Worm (Caenorhabditis elegans) whole organism, L1 larva: ENCODE measurements around the gene nhr-268.
"Not testable (repeated sequence)": the region's sequence is repeated elsewhere in the genome, so short reads cannot be mapped to it uniquely, and the experiment has no call there.

ENCODE experiments used
- Y116A8C.19 ChIP-seq: sonication (generic microtip); optimal IDR thresholded peaks from 2 replicates; lab custom pipeline; 2016; ENCODE audit warnings: missing compliant biosample characterization, missing genetic modification characterization, borderline replicate concordance
- ceh-8 ChIP-seq: fragments of 200-800 bp; sonication (Bioruptor generic); optimal IDR thresholded peaks from 2 replicates; lab custom pipeline; 2018; ENCODE audit warnings: mild to moderate bottlenecking, missing genetic modification characterization, moderate library complexity, missing compliant biosample characterization
- efl-1 ChIP-seq, 4 experiments: fragments of 150-350 bp; optimal IDR thresholded peaks in 3 of 4; peaks in 1 of 4; 1 replicate in 1 of 4; 2 replicates in 3 of 4; lab custom pipeline; 2014; ENCODE audit warnings: missing biosample characterization in 2 of 4, missing genetic modification characterization in 2 of 4, missing genetic modification reagents in 2 of 4
- egl-27 ChIP-seq, 2 experiments: fragments of 150-350 bp in 1 of 2; sonication (generic microtip); optimal IDR thresholded peaks; 3 replicates each; lab custom pipeline; 2017 to 2018; ENCODE audit warnings: missing biosample characterization in 2 of 2, missing genetic modification characterization in 2 of 2, missing genetic modification reagents in 2 of 2
- elt-3 ChIP-seq, 6 experiments: fragments of 150-350 bp in 1 of 6; sonication (generic microtip); optimal IDR thresholded peaks; 2 replicates each; lab custom pipeline; 2017 to 2018; ENCODE audit warnings: missing biosample characterization in 6 of 6, missing genetic modification characterization in 6 of 6, inconsistent platforms in 1 of 6
- fkh-8 ChIP-seq: sonication (generic microtip); optimal IDR thresholded peaks from 2 replicates; lab custom pipeline; 2016; ENCODE audit warnings: mild to moderate bottlenecking, missing genetic modification characterization, missing compliant biosample characterization
- hpl-2 ChIP-seq: fragments of 150-350 bp; optimal IDR thresholded peaks from 2 replicates; lab custom pipeline; 2014; ENCODE audit warnings: missing biosample characterization, missing genetic modification reagents, missing genetic modification characterization
- lin-13 ChIP-seq: fragments of 150-350 bp; optimal IDR thresholded peaks from 2 replicates; lab custom pipeline; 2014; ENCODE audit warnings: missing biosample characterization, missing genetic modification reagents, missing genetic modification characterization
- lin-14 ChIP-seq: fragments of 200-800 bp; sonication (Bioruptor generic); optimal IDR thresholded peaks from 2 replicates; lab custom pipeline; 2018; ENCODE audit warnings: mild to moderate bottlenecking, missing genetic modification characterization, moderate library complexity, missing compliant biosample characterization
- lin-15B ChIP-seq: fragments of 150-350 bp; sonication (generic microtip); optimal IDR thresholded peaks from 3 replicates; lab custom pipeline; 2014; ENCODE audit warnings: missing biosample characterization, missing genetic modification characterization
- lin-35 ChIP-seq, 2 experiments: fragments of 150-350 bp; optimal IDR thresholded peaks; 2 replicates each; lab custom pipeline; 2014; ENCODE audit warnings: missing biosample characterization in 2 of 2, missing genetic modification characterization in 2 of 2, missing genetic modification reagents in 2 of 2
- lir-3 ChIP-seq: sonication (generic microtip); optimal IDR thresholded peaks from 2 replicates; lab custom pipeline; 2016; ENCODE audit warnings: mild to moderate bottlenecking, missing genetic modification characterization, moderate library complexity, missing compliant biosample characterization; ENCODE audit not compliant: poor library complexity
- mdl-1 ChIP-seq, 2 experiments: fragments of 150-350 bp; optimal IDR thresholded peaks; 2 replicates each; lab custom pipeline; 2014 to 2017; ENCODE audit warnings: missing biosample characterization in 2 of 2, missing genetic modification characterization in 2 of 2, inconsistent platforms in 1 of 2
- mef-2 ChIP-seq: fragments of 150-350 bp; optimal IDR thresholded peaks from 2 replicates; lab custom pipeline; 2014; ENCODE audit warnings: missing biosample characterization, missing genetic modification characterization
- mep-1 ChIP-seq: fragments of 150-350 bp; optimal IDR thresholded peaks from 2 replicates; lab custom pipeline; 2014; ENCODE audit warnings: missing biosample characterization, missing genetic modification characterization
- nhr-237 ChIP-seq: fragments of 150-350 bp; optimal IDR thresholded peaks from 2 replicates; lab custom pipeline; 2014; ENCODE audit warnings: missing biosample characterization, missing genetic modification characterization
- nhr-28 ChIP-seq: fragments of 150-350 bp; optimal IDR thresholded peaks from 2 replicates; lab custom pipeline; 2014; ENCODE audit warnings: missing biosample characterization, missing genetic modification characterization
- nhr-76 ChIP-seq: sonication (generic microtip); optimal IDR thresholded peaks from 2 replicates; lab custom pipeline; 2017; ENCODE audit warnings: missing biosample characterization, missing genetic modification characterization
- nhr-84 ChIP-seq: sonication (generic microtip); optimal IDR thresholded peaks from 2 replicates; lab custom pipeline; 2017; ENCODE audit warnings: missing biosample characterization, missing genetic modification characterization
- nhr-85 ChIP-seq: sonication (generic microtip); peaks from one replicate; lab custom pipeline; 2016; ENCODE audit warnings: missing genetic modification characterization, inconsistent platforms, missing compliant biosample characterization
- pag-3 ChIP-seq: sonication (generic microtip); optimal IDR thresholded peaks from 2 replicates; lab custom pipeline; 2017; ENCODE audit warnings: missing genetic modification characterization, mild to moderate bottlenecking, missing compliant biosample characterization, antibody characterized with exemption, borderline replicate concordance; ENCODE audit not compliant: insufficient read depth
- skn-1 ChIP-seq: fragments of 150-350 bp; optimal IDR thresholded peaks from 2 replicates; lab custom pipeline; 2014; ENCODE audit warnings: missing biosample characterization, missing genetic modification characterization
- snpc-4 ChIP-seq: fragments of 150-350 bp; optimal IDR thresholded peaks from 2 replicates; lab custom pipeline; 2014; ENCODE audit warnings: missing biosample characterization, missing genetic modification characterization
- sox-4 ChIP-seq: sonication (generic microtip); optimal IDR thresholded peaks from 2 replicates; lab custom pipeline; 2016; ENCODE audit warnings: missing genetic modification characterization, missing compliant biosample characterization
- swsn-7 ChIP-seq: sonication (generic microtip); optimal IDR thresholded peaks from 2 replicates; lab custom pipeline; 2016; ENCODE audit warnings: missing genetic modification characterization, missing compliant biosample characterization
- zag-1 ChIP-seq: fragments of 150-350 bp; optimal IDR thresholded peaks from 2 replicates; lab custom pipeline; 2014; ENCODE audit warnings: missing biosample characterization, missing genetic modification characterization

nhr-268 gene

DNA sequence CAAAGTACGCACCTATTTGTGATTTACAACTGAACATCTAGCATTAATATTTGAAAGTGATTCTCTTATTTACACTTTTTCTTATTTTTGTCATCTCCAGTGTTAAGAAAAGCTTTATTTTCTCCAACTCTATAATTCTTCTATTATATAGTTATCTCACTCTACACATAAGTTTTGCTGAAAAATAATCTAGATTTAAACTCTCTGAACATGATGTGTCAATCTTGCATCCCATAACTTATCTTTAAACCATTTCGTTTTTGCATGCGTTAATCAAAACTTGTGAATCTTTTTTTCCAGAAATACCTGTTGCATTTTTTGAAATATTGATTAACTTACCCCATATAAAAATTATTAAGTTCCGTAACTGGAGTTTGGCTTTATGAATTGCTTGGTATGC, at the start of gene nhr-268:
TSS of gene nhr-268 (plus strand) at position 301 of the 400 bp plus-strand sequence.
- TF ChIP-seq nhr-28 (tag; lab: Kevin White, UChicago) (no peak), skn-1 (tag; lab: Kevin White, UChicago) (no peak), efl-1 (optimal IDR thresholded peaks at IDR 0.05; lab: Kevin White, UChicago) (no peak), efl-1 (GFP tag; optimal IDR thresholded peaks at IDR 0.05 in 1 of 2; lab: Kevin White, UChicago) (no peak), lin-13 (GFP tag; lab: Kevin White, UChicago) (no peak)

DNA sequence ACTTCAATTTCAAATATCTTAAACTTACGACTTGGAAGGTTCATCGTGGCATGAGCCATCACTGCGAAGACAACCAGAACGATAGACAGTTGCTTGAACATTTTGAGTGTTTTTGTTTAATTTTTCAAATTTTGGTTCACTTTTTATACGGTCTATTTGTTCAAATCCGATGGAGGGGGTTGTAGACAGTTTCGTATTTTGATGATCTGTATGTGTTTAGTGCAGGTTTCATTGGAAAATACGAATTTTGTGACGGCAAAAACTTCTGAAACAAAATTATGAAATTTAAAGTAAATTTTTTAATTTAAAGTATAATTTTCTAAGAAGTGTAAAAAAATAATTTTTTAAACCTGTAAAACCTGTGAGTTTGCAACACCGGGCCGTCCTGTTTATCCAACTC, 46.9 kb upstream of the nhr-268 start, which contains the start of gene C55A1.4:
TSS of gene C55A1.4 (minus strand) at position 101 of the 400 bp plus-strand sequence.
- TF ChIP-seq hpl-2 (GFP tag; lab: Kevin White, UChicago); swsn-7 (tag; lab: Kevin White, UChicago); Y116A8C.19 (tag; lab: Kevin White, UChicago): not testable (repeated sequence)

DNA sequence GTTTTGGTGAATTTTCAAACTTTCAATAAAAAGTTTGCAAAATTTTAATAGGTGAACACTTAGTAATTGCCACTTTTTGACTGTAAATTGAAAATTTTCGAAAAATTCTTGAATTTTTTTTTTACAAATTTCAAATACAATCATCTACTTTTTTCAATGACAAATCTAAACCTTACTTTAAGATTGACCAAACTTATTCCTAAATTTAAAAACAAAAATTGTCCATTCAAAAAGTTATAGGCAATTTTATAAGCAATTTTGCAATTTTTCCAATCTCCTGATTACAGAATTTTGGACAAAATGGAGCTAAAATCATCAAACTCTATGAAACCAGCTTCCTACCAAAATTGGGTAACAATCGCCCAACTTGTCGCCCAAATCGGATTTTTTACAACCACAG, 45.5 kb upstream of the nhr-268 start, which contains the start of gene str-23:
TSS of gene str-23 (plus strand) at position 301 of the 400 bp plus-strand sequence.
- no peak for TF ChIP-seq lin-13 (GFP tag; lab: Kevin White, UChicago)
- TF ChIP-seq nhr-85 (tag; lab: Kevin White, UChicago), result no peak
- no peak for TF ChIP-seq mdl-1 (tag; optimal IDR thresholded peaks at IDR 0.05; lab: Kevin White, UChicago)
- no peak for TF ChIP-seq nhr-84 (tag; lab: Kevin White, UChicago)
- no peak for TF ChIP-seq lin-35 (GFP tag; optimal IDR thresholded peaks at IDR 0.05; lab: Kevin White, UChicago)
- no peak for TF ChIP-seq mep-1 (tag; lab: Kevin White, UChicago)

DNA sequence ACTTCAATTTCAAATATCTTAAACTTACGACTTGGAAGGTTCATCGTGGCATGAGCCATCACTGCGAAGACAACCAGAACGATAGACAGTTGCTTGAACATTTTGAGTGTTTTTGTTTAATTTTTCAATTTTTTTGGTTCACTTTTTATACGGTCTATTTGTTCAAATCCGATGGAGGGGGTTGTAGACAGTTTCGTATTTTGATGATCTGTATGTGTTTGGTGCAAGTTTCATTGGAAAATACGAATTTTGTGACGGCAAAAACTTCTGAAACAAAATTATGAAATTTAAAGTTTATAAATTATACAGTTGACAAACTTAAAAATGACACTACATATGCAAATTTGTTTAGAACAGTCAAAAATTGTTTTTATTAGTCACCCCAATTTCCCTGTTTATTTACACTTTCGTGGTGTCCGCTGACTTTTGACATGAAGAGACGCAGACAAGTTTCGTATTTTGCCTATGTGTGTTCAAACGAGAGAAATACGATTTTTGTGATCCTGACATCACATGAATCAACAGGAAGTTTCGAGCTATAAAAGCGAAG, 42.4 kb upstream of the nhr-268 start, which contains the start of the genes C55A1.7 and C55A1.6:
TSS of gene C55A1.7 (minus strand) at position 101 of the 550 bp plus-strand sequence.
TSS of gene C55A1.6 (plus strand) at position 500 of the 550 bp plus-strand sequence.
- not testable (repeated sequence) for TF ChIP-seq lin-15B (tag; lab: Kevin White, UChicago); elt-3 (tag; optimal IDR thresholded peaks at IDR 0.05; lab: Kevin White, UChicago); lin-35 (GFP tag; optimal IDR thresholded peaks at IDR 0.05; lab: Kevin White, UChicago)

DNA sequence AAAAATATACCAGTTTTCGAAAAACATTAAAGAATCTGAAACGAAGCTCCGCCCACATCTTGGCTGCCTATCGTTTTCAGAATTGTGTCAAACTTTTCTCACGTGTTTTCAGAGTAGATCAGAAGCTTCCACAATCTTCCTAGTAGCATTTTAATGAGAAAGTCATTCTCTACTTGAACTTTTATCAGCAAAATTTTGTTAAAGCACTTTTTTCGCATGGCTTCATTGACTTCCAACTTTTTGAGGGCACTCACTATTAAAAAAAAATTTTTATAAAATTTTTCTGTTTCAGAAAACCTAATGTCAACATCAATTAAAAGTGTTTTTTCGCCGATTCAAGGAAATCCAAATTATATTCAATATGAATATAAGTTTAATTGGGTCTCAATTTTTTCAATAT, 39.9 kb upstream of the nhr-268 start, which contains the start of gene sru-42:
TSS of gene sru-42 (plus strand) at position 301 of the 400 bp plus-strand sequence.
- TF ChIP-seq fkh-8 (tag; lab: Kevin White, UChicago), result peak; percentile 11
- TF ChIP-seq elt-3 (tag; optimal IDR thresholded peaks at IDR 0.05; lab: Kevin White, UChicago), result no peak

DNA sequence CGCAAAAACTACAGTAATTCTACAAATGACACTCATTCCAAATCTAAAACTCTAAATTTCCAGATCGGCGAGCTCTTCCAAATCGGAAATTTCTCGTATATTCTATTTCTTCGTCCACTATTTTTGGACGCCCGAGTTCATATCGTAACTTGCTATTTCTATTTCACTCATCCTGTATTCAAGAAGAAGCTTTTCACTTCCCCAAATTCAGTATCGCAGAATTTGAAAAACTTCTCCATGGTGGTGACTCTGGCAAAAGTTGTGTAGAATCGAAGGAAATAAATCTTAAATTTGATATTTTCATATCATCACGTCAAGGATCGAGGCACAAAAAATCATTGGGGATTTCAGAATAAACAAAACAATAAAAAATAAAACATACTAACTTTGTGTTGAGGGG, 37.9 kb upstream of the nhr-268 start:
- TF ChIP-seq hpl-2 (GFP tag; lab: Kevin White, UChicago) (no peak), egl-27 (tag; optimal IDR thresholded peaks at IDR 0.05; lab: Kevin White, UChicago) (no peak), lir-3 (tag; lab: Kevin White, UChicago) (no peak), nhr-85 (tag; lab: Kevin White, UChicago) (peak; percentile 65), ceh-8 (no peak), mef-2 (tag; lab: Kevin White, UChicago) (no peak), snpc-4 (tag; lab: Kevin White, UChicago) (no peak), pag-3 (no peak), efl-1 (optimal IDR thresholded peaks at IDR 0.05; lab: Kevin White, UChicago) (no peak), efl-1 (GFP tag; optimal IDR thresholded peaks at IDR 0.05 in 1 of 2; lab: Kevin White, UChicago) (peak in 1 of 2 experiments; percentile 81)
- TF ChIP-seq, all 84 proteins: peak for 2

DNA sequence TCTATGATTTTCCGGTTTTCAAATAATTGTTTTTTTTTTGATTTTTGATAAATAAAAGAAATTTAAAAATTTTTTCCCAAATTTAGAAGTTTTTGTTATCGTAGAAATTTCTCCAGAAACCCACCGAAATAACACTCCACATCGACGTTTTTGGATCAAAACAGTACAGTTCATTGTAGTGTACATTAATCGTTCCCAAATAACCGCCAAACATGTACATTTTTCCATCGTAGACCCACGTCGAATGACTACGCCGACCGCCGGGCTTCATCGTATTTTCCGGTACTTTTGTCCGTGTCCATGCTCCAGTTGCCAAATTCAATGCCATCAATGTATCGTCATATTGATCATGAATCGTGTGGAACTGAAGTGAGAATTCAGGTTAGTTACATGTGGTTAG, 35.9 kb upstream of the nhr-268 start, which contains the start of gene F53E4.2:
TSS of gene F53E4.2 (plus strand) at position 301 of the 400 bp plus-strand sequence.
- TF ChIP-seq lin-14 (GFP tag; lab: Kevin White, UChicago) (no peak), zag-1 (tag; lab: Kevin White, UChicago) (no peak), nhr-76 (no peak), nhr-237 (tag; lab: Kevin White, UChicago) (no peak), sox-4 (tag; lab: Kevin White, UChicago) (no peak)
